Worm (Caenorhabditis elegans): ENCODE data around the gene bud-13.
A peak's percentile ranks its signal among the peaks of the same experiment; 100 is the strongest.

bud-13 gene

DNA sequence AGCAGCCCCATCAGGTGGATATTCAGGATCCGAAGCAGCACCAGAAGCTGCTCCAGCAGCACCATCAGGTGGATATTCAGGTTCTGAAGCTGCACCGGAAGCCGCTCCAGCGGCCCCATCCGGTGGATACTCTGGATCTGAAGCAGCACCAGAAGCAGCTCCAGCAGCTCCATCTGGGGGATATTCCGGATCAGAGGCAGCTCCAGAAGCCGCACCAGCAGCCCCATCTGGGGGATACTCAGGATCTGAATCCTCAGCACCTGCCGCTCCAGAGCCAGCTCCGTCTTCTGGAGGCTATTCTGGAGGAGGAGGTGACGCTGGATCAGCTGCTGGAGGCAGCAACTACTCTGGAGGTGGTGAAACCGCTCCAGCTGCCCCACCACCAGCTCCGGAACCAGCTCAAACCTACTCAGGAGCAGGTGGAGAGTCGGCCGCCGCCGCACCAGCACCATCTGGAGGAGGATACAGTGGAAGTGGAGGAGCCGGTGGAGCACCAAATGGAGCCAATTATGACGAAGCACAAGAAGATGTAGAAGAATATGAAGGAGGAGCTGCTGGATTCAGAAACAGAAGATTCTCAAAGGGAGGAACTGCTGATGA, 2.7 kb downstream of the bud-13 start:
- TF ChIP-seq aly-2 (tag; optimal IDR thresholded peaks at IDR 0.05) (no peak), sma-3 (GFP tag; optimal IDR thresholded peaks at IDR 0.05) (no peak)

DNA sequence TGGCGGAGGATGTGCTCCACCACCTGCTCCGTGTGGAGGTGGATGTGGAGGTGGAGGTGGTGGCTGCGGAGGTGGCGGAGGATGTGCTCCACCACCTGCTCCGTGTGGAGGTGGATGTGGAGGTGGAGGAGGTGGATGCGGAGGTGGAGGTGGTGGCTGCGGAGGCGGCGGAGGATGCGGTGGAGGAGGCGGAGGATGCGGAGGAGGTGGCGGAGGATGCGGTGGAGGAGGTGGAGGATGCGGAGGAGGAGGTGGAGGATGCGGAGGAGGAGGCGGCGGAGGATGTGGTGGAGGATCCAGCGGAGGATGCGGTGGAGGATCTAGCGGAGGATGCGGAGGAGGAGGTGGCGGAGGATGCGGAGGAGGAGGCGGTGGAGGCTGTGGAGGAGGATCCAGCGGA, 5.1 kb downstream of the bud-13 start:
- no peak for TF ChIP-seq sma-9 (GFP tag; optimal IDR thresholded peaks at IDR 0.05)
- no peak for TF ChIP-seq sma-9 (tag; optimal IDR thresholded peaks at IDR 0.05)
- TF ChIP-seq ztf-1 (GFP tag; conservative IDR thresholded peaks at IDR 0.05), result no peak
- TF ChIP-seq F13H6.1 (tag; optimal IDR thresholded peaks at IDR 0.05), result no peak
- no peak for TF ChIP-seq egl-27 (tag; optimal IDR thresholded peaks at IDR 0.05)
- no peak for TF ChIP-seq snpc-4 (tag; optimal IDR thresholded peaks at IDR 0.05)
- TF ChIP-seq lin-13 (GFP tag; optimal IDR thresholded peaks at IDR 0.05), result no peak
- no peak for TF ChIP-seq nhr-25 (tag; optimal IDR thresholded peaks at IDR 0.05)

DNA sequence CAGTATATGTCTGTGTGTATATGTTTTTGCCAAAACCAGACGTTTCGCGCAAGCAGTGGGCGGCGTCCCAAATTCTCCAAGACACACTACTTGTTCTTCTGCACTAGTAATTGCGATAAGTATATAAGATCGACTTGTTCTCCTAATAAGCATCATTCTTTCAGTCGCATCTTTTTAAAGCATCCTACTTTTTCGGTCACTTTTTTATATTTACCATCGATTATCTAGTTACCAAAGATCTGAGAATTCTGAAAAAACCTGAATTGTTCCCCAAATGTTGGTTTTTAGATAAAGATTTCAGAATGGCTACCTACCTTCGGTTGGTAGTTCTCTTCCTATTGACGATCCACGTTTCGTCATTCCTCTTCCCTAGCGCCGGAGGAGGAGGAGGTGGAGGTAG, 5.5 kb downstream of the bud-13 start, which contains the start of gene grl-25:
TSS of gene grl-25 (plus strand) at position 301 of the 400 bp plus-strand sequence.
- TF ChIP-seq peb-1 (tag; optimal IDR thresholded peaks at IDR 0.05), result no peak
- no peak for TF ChIP-seq dmd-4 (tag; optimal IDR thresholded peaks at IDR 0.05)
- no peak for TF ChIP-seq skn-1 (tag; optimal IDR thresholded peaks at IDR 0.05)
- TF ChIP-seq Y55F3AM.14 (GFP tag; optimal IDR thresholded peaks at IDR 0.05), result no peak
- TF ChIP-seq unc-62 (GFP tag; optimal IDR thresholded peaks at IDR 0.05), result no peak
- no peak for TF ChIP-seq crh-2 (tag; optimal IDR thresholded peaks at IDR 0.05)
- TF ChIP-seq mdl-1 (tag; optimal IDR thresholded peaks at IDR 0.05), result no peak
- no peak for TF ChIP-seq elt-3 (tag; optimal IDR thresholded peaks at IDR 0.05)
- TF ChIP-seq lsy-2 (tag; optimal IDR thresholded peaks at IDR 0.05), result no peak
- no peak for TF ChIP-seq lin-39 (tag; optimal IDR thresholded peaks at IDR 0.05)
- TF ChIP-seq aly-2 (tag; optimal IDR thresholded peaks at IDR 0.05), result no peak
- TF ChIP-seq nhr-10 (tag; optimal IDR thresholded peaks at IDR 0.05), result no peak
- no peak for TF ChIP-seq mab-5 (tag; optimal IDR thresholded peaks at IDR 0.05)
- no peak for TF ChIP-seq ceh-82 (tag; optimal IDR thresholded peaks at IDR 0.05)

DNA sequence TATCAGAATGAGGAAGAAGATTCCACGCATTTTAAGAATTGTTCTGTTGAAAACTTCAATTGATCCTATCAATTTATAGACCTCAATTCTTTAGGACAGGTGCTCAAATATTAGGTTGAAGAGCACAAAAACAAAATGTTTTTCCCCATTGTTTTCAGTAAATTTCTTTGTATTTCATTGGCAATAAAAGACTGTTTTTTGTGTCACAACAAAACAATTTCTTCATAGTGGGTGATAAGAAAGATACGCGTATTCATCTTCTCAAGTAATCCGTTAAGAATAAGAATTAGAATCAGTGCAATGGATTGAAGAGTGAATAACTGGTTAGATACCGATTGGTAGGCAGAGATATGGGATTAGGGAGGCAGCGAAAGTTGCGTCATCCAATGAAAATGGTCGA, 6.9 kb downstream of the bud-13 start, which contains the start of gene ZK643.6:
TSS of gene ZK643.6 (minus strand) at position 101 of the 400 bp plus-strand sequence.
- TF ChIP-seq ceh-82 (tag; optimal IDR thresholded peaks at IDR 0.05), result no peak
- TF ChIP-seq mdl-1 (tag; optimal IDR thresholded peaks at IDR 0.05), result no peak
- no peak for TF ChIP-seq unc-55 (GFP tag; optimal IDR thresholded peaks at IDR 0.05)
- no peak for TF ChIP-seq egl-27 (tag; optimal IDR thresholded peaks at IDR 0.05)
- TF ChIP-seq elt-3 (tag; optimal IDR thresholded peaks at IDR 0.05), result no peak
- no peak for TF ChIP-seq sma-3 (GFP tag; optimal IDR thresholded peaks at IDR 0.05)
- TF ChIP-seq ZK546.5 (tag; optimal IDR thresholded peaks at IDR 0.05), result no peak
- TF ChIP-seq lin-13 (GFP tag; optimal IDR thresholded peaks at IDR 0.05), result no peak
- no peak for TF ChIP-seq ztf-4 (tag; optimal IDR thresholded peaks at IDR 0.05)
- TF ChIP-seq dmd-4 (tag; optimal IDR thresholded peaks at IDR 0.05), result no peak
- TF ChIP-seq skn-1 (tag; optimal IDR thresholded peaks at IDR 0.05), result no peak
- TF ChIP-seq mbf-1 (tag; optimal IDR thresholded peaks at IDR 0.05), result no peak
- TF ChIP-seq nhr-23 (tag; optimal IDR thresholded peaks at IDR 0.05), result no peak
- TF ChIP-seq alr-1 (tag; optimal IDR thresholded peaks at IDR 0.05), result no peak
- TF ChIP-seq lsy-2 (tag; optimal IDR thresholded peaks at IDR 0.05), result no peak
- no peak for TF ChIP-seq ztf-1 (GFP tag; conservative IDR thresholded peaks at IDR 0.05)

DNA sequence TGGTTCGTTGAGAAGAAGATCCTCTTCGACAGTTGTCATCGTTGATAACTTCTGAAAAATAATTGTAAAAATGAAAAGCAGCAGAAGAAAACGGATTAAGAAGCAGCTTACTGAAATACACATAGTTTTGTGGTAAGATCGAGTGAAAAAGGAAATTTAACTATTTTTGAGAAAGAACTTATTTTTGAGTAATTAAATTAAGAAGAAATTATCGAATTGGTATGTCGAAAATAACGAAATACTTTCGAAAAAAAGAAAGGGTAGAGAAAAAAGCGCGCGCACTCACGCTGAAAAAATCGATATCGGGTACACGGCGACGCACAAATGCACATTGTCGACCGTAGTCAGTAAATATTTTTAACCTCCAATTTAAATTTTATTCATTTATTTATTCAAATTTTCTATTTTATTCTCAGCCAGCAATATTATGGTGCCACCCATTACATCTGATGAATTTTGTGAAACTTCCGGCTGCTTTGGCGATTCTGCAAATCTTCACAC, 11.3 kb downstream of the bud-13 start, which contains the start of the genes ZK643.5 and ZK643.2:
TSS of gene ZK643.5 (minus strand) at position 51 of the 501 bp plus-strand sequence.
TSS of gene ZK643.2 (plus strand) at position 395 of the 501 bp plus-strand sequence.
- peak; percentile 65 for TF ChIP-seq F13H6.1 (tag; optimal IDR thresholded peaks at IDR 0.05)
- TF ChIP-seq nhr-129 (tag; optimal IDR thresholded peaks at IDR 0.05), result no peak
- peak; percentile 53 for TF ChIP-seq sma-3 (GFP tag; optimal IDR thresholded peaks at IDR 0.05)
- peak; percentile 75 for TF ChIP-seq sma-9 (GFP tag; optimal IDR thresholded peaks at IDR 0.05)
- TF ChIP-seq sma-9 (tag; optimal IDR thresholded peaks at IDR 0.05), result no peak
- peak; percentile 79 for TF ChIP-seq C34F6.9 (tag; optimal IDR thresholded peaks at IDR 0.05)
- peak; percentile 59 for TF ChIP-seq lin-13 (GFP tag; optimal IDR thresholded peaks at IDR 0.05)
- TF ChIP-seq unc-55 (GFP tag; optimal IDR thresholded peaks at IDR 0.05), result peak; percentile 89
- peak; percentile 50 for TF ChIP-seq sem-4 (tag; optimal IDR thresholded peaks at IDR 0.05)
- TF ChIP-seq elt-3 (tag; optimal IDR thresholded peaks at IDR 0.05), result no peak
- TF ChIP-seq nhr-6 (tag; optimal IDR thresholded peaks at IDR 0.05), result peak; percentile 30
- peak; percentile 4 for TF ChIP-seq zag-1 (tag; optimal IDR thresholded peaks at IDR 0.05)
- peak; percentile 35 for TF ChIP-seq nhr-21 (tag; optimal IDR thresholded peaks at IDR 0.05)
- no peak for TF ChIP-seq ZK546.5 (tag; optimal IDR thresholded peaks at IDR 0.05)
- peak; percentile 52 for TF ChIP-seq mab-5 (tag; optimal IDR thresholded peaks at IDR 0.05)
- peak; percentile 81 to 97 for TF ChIP-seq lsy-2 (tag; optimal IDR thresholded peaks at IDR 0.05)
- peak; percentile 7 for TF ChIP-seq lin-11 (tag; optimal IDR thresholded peaks at IDR 0.05)
- peak; percentile 73 for TF ChIP-seq crh-2 (tag; optimal IDR thresholded peaks at IDR 0.05)
- no peak for TF ChIP-seq peb-1 (tag; optimal IDR thresholded peaks at IDR 0.05)
- TF ChIP-seq lin-39 (tag; optimal IDR thresholded peaks at IDR 0.05), result no peak
- TF ChIP-seq gmeb-1 (tag; optimal IDR thresholded peaks at IDR 0.05), result peak; percentile 72
- no peak for TF ChIP-seq aly-2 (tag; optimal IDR thresholded peaks at IDR 0.05)
- peak; percentile 33 for TF ChIP-seq snpc-4 (tag; optimal IDR thresholded peaks at IDR 0.05)

All from whole organism, L2 larva.